Worm (Caenorhabditis elegans) whole organism, young adult: ENCODE data around the gene C17G10.6.

Experiments
- B0261.1 ChIP-seq: sonication (generic microtip); optimal IDR thresholded peaks from 2 replicates; lab custom pipeline; 2016; ENCODE audit warnings: mild to moderate bottlenecking, missing genetic modification characterization, moderate library complexity, missing compliant biosample characterization
- C06A6.2 ChIP-seq: fragments of 200-800 bp; sonication (Bioruptor generic); conservative IDR thresholded peaks from 2 replicates; pipeline ENCODE4 v1.3.6; 2022; ENCODE audit warnings: missing genetic modification characterization, missing compliant biosample characterization
- D2030.7 ChIP-seq: fragments of 200-800 bp; sonication (Bioruptor generic); IDR thresholded peaks from 2 replicates; pipeline ENCODE4 v1.3.6; 2022; ENCODE audit warnings: missing genetic modification reagents, missing genetic modification characterization, missing compliant biosample characterization
- ama-1 ChIP-seq, 3 experiments: fragments of 150-350 bp in 1 of 3; sonication (generic microtip) in 2 of 3; optimal IDR thresholded peaks; 2 replicates each; lab custom pipeline; 2014 to 2018; ENCODE audit warnings: missing biosample characterization in 2 of 3, missing genetic modification characterization in 2 of 3, missing genetic modification reagents in 2 of 3
- nfya-1 ChIP-seq: sonication (generic microtip); optimal IDR thresholded peaks from 2 replicates; lab custom pipeline; 2017; ENCODE audit warnings: antibody characterized with exemption, missing compliant biosample characterization, missing genetic modification characterization, borderline replicate concordance; ENCODE audit not compliant: insufficient read depth
- ztf-25 ChIP-seq: fragments of 200-800 bp; sonication (Bioruptor generic); IDR thresholded peaks from 2 replicates; pipeline ENCODE4 v1.3.6; 2022; ENCODE audit warnings: missing genetic modification reagents, missing genetic modification characterization, missing compliant biosample characterization

DNA sequence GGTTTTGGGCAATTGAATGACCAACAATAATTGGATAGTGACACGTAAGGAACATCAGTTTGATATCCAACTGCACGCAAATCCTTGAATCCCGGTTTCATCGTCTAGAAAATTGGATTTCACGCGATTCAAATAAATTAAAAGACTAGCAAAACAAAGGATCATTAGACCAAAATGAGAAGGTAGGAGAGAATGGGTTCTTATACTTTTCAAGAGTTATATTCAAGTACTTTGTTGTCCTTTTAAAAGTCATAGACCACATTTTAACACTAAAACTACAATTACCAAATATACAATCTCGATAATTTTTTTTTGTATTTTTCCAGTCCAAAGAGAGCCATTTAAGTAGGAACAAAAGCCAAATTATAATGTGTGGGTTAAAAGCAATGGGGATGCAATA lies 20.8 kb downstream of the C17G10.6 start, which contains the start of gene T25E4.2:
- no peak for TF ChIP-seq D2030.7 (GFP tag; lab: Robert Waterston, UW)
- TF ChIP-seq C06A6.2 (GFP tag; lab: Robert Waterston, UW), result no peak
- TF ChIP-seq ztf-25, result no peak
- no peak for TF ChIP-seq nfya-1 (tag; lab: Kevin White, UChicago)
- no peak for TF ChIP-seq B0261.1 (tag; lab: Kevin White, UChicago)
- no peak for TF ChIP-seq ama-1 (optimal IDR thresholded peaks at IDR 0.05; lab: Kevin White, UChicago)
- no peak for TF ChIP-seq ama-1 (GFP tag; optimal IDR thresholded peaks at IDR 0.05; lab: Kevin White, UChicago)
